Fruit fly (Drosophila melanogaster) Kc167 (cell line): Measurements from ENCODE around the gene CG6656.

Experiments used
- Myc ChIP-seq: fragments of >200 bp; optimal IDR thresholded peaks from 2 replicates; lab custom pipeline; 2017; ENCODE audit warnings: missing external identifiers
- insv ChIP-seq: fragments of >200 bp; optimal IDR thresholded peaks from 3 replicates; lab custom pipeline; 2018; ENCODE audit warnings: missing external identifiers
- psq ChIP-seq: fragments of >200 bp; optimal IDR thresholded peaks from 2 replicates; lab custom pipeline; 2017; ENCODE audit warnings: missing external identifiers

DNA sequence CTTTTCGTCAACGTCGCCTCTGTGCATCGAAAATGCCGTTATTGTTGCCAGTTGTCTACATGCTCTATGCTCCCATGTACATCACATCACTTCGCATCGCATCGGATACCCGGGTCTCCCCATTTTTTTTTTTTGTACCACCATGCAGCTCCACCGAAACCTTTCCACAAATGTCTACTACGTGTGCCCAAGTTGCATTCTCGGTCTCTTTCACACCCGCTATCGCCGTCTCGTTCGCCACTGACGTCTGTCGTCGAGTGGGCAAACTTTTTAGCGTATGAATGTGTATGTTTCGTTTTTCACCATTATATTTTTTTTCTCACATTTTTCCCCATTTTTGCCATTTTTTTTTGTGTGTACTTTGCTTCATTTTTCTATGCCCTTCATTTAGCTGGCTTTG, 17.4 kb downstream of the CG6656 start:
- no peak for TF ChIP-seq insv (lab: Kevin White, UChicago)
- TF ChIP-seq Myc (lab: Kevin White, UChicago), result no peak
- no peak for TF ChIP-seq psq (lab: Kevin White, UChicago)
